Worm (Caenorhabditis elegans) whole organism, L2 larva: ENCODE results near the gene cyp-32B1.

Source experiments
- alr-1 ChIP-seq: fragments of 150-350 bp; optimal IDR thresholded peaks from 2 replicates; lab custom pipeline; 2014; ENCODE audit warnings: missing biosample characterization, missing genetic modification characterization
- aly-2 ChIP-seq: fragments of 150-350 bp; optimal IDR thresholded peaks from 2 replicates; lab custom pipeline; 2014; ENCODE audit warnings: missing biosample characterization, missing genetic modification characterization
- lin-13 ChIP-seq: fragments of 150-350 bp; optimal IDR thresholded peaks from 2 replicates; lab custom pipeline; 2014; ENCODE audit warnings: missing biosample characterization, missing genetic modification reagents, missing genetic modification characterization
- lsy-2 ChIP-seq, 2 experiments: fragments of 150-350 bp in 1 of 2; sonication (generic microtip) in 1 of 2; optimal IDR thresholded peaks; 2 replicates each; lab custom pipeline; 2014 to 2017; ENCODE audit warnings: missing biosample characterization in 2 of 2, missing genetic modification characterization in 2 of 2
- nhr-237 ChIP-seq: fragments of 150-350 bp; optimal IDR thresholded peaks from 2 replicates; lab custom pipeline; 2014; ENCODE audit warnings: missing biosample characterization, missing genetic modification characterization
- ztf-11 ChIP-seq: sonication (generic microtip); optimal IDR thresholded peaks from 2 replicates; lab custom pipeline; 2017; ENCODE audit warnings: missing biosample characterization, missing genetic modification characterization

ce11 chrV:2166679-2167078 is 34.5 kb downstream of the cyp-32B1 start, which contains the start of gene srbc-19:
- TF ChIP-seq ztf-11 (tag; lab: Kevin White, UChicago) (no peak), aly-2 (tag; lab: Kevin White, UChicago) (no peak), lin-13 (GFP tag; lab: Kevin White, UChicago) (no peak), nhr-237 (tag; lab: Kevin White, UChicago) (no peak), alr-1 (no peak), lsy-2 (tag; optimal IDR thresholded peaks at IDR 0.05; lab: Kevin White, UChicago) (no peak)
